Worm (Caenorhabditis elegans): ENCODE measurements around the gene F46B6.6.

Gene F46B6.6

DNA sequence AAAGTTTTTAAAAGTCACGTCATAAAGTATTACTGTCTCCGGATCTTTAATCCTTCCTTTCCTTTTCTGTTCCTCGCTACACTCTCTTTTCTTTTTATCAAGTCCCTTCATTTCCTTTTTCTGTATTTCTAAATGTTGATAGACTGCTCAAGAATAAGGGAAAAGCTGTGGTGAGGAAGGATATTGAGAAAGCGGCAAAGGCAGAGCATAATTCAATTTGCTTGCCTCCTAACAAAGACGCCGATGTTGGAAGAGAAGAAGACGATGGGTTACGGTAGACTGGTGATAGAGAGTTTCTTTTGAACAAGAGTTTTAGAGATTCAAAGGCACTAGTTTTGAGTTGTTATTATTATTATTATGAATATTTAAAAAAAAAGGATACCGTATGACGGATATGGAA lies 21.0 kb downstream of the F46B6.6 start:
- TF ChIP-seq med-1 (GFP tag; optimal IDR thresholded peaks at IDR 0.05; ENCODE audit: insufficient read depth) (no peak), ref-1 (GFP tag; conservative IDR thresholded peaks at IDR 0.05) (no peak), cog-1 (tag; optimal IDR thresholded peaks at IDR 0.05) (no peak), T22C8.4 (GFP tag; IDR thresholded peaks at IDR 0.05) (no peak), ztf-23 (GFP tag; IDR thresholded peaks at IDR 0.05) (no peak)

DNA sequence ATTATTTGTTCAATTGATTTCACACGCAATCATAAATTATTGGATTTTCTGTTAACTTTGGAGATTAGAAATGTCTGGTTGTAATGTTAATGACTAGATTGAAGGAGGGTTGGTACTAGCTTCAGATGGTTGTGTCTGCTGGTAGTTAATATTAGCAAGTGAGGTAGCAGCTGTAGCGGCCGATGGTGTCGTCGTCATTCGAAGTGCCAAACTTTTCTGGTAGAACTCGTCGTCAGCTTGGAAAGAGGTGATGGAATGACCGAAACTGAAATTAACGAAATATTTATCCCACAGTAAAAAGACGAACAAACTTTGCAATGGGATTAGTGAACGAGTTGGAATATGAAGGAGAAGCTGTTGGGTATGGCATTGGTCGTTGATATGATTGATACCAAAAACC lies 22.1 kb downstream of the F46B6.6 start:
- no peak for TF ChIP-seq cog-1 (tag; optimal IDR thresholded peaks at IDR 0.05)
- no peak for TF ChIP-seq ztf-23 (GFP tag; IDR thresholded peaks at IDR 0.05)
- no peak for TF ChIP-seq flt-1 (GFP tag; IDR thresholded peaks at IDR 0.05)
- no peak for TF ChIP-seq ref-1 (GFP tag; conservative IDR thresholded peaks at IDR 0.05)
- TF ChIP-seq tab-1 (GFP tag; IDR thresholded peaks at IDR 0.05), result no peak
- TF ChIP-seq T22C8.4 (GFP tag; IDR thresholded peaks at IDR 0.05), result no peak
- no peak for TF ChIP-seq med-1 (GFP tag; optimal IDR thresholded peaks at IDR 0.05; ENCODE audit: insufficient read depth)
- TF ChIP-seq ztf-29 (GFP tag; IDR thresholded peaks at IDR 0.05), result no peak
- no peak for TF ChIP-seq klf-2 (GFP tag; conservative IDR thresholded peaks at IDR 0.05)

DNA sequence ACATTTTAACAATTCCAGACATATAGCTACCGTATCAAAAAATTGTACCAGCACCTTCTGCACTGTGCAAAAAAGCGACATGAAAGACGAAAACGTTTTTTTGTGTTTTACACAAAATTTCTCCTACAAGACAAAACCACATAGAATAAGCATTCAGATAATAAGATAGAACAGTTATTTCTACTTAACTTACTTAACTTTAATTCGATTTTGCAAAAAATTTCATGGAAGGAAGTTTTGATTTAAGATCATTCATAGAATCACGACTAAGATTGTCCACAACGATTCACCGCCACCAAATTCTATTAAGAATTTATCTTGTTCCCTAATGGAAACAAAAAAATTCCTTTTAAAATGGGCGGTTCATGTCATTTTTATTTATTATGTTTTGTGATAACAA lies 22.9 kb downstream of the F46B6.6 start:
- no peak for TF ChIP-seq ref-1 (GFP tag; conservative IDR thresholded peaks at IDR 0.05)
- TF ChIP-seq klf-2 (GFP tag; conservative IDR thresholded peaks at IDR 0.05), result no peak
- TF ChIP-seq tab-1 (GFP tag; IDR thresholded peaks at IDR 0.05), result no peak
- no peak for TF ChIP-seq ztf-29 (GFP tag; IDR thresholded peaks at IDR 0.05)
- no peak for TF ChIP-seq T22C8.4 (GFP tag; IDR thresholded peaks at IDR 0.05)
- TF ChIP-seq flt-1 (GFP tag; IDR thresholded peaks at IDR 0.05), result no peak
- TF ChIP-seq cog-1 (tag; optimal IDR thresholded peaks at IDR 0.05), result no peak
- no peak for TF ChIP-seq med-1 (GFP tag; optimal IDR thresholded peaks at IDR 0.05; ENCODE audit: insufficient read depth)
- no peak for TF ChIP-seq ztf-23 (GFP tag; IDR thresholded peaks at IDR 0.05)

DNA sequence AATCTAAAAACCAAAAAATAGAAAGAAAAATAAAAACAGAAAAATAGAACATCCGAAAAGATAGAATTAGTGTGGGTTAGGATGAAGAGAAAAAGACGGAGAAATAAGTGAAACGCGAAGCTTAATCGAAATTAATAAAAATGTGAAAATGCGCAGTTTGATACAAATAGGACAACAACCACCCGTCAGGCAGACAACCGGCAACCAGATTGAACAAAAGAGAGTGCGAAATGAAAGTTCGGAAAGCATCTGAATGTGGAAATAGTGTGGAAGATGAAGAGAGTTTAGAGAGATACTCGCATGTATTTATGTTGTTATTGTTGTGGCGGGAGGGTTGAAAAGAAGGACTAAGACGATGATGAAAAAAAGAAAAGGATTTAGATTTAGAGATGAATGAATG lies 28.2 kb downstream of the F46B6.6 start:
- no peak for TF ChIP-seq ztf-29 (GFP tag; IDR thresholded peaks at IDR 0.05)
- TF ChIP-seq flt-1 (GFP tag; IDR thresholded peaks at IDR 0.05), result no peak
- TF ChIP-seq tab-1 (GFP tag; IDR thresholded peaks at IDR 0.05), result no peak
- no peak for TF ChIP-seq klf-2 (GFP tag; conservative IDR thresholded peaks at IDR 0.05)
- no peak for TF ChIP-seq T22C8.4 (GFP tag; IDR thresholded peaks at IDR 0.05)
- no peak for TF ChIP-seq ref-1 (GFP tag; conservative IDR thresholded peaks at IDR 0.05)
- TF ChIP-seq ztf-23 (GFP tag; IDR thresholded peaks at IDR 0.05), result no peak
- no peak for TF ChIP-seq med-1 (GFP tag; optimal IDR thresholded peaks at IDR 0.05; ENCODE audit: insufficient read depth)
- no peak for TF ChIP-seq cog-1 (tag; optimal IDR thresholded peaks at IDR 0.05)

DNA sequence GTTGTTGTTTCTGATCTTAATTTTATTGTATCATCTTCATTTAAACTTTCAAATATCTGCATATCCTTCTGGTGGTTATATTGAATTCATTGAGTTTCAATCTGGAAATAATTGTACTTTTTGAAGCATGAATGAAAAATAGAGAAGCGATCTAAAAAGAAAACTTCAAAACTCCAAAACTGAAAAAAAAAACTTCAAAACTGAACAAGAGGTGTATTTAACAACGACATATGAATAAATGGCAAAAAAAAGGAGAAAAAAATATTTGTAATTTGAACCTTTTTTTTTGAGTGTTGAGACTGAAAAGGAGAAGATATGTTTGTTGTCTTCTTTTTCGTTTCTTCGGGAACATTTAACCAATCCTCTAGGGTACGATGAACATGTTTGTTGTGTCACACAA lies 28.8 kb downstream of the F46B6.6 start, which contains the start of gene F58E6.11:
TSS of gene F58E6.11 (minus strand) at position 101 of the 400 bp plus-strand sequence.
- no peak for TF ChIP-seq klf-2 (GFP tag; conservative IDR thresholded peaks at IDR 0.05)
- TF ChIP-seq cog-1 (tag; optimal IDR thresholded peaks at IDR 0.05), result no peak
- TF ChIP-seq ztf-23 (GFP tag; IDR thresholded peaks at IDR 0.05), result no peak
- TF ChIP-seq flt-1 (GFP tag; IDR thresholded peaks at IDR 0.05), result no peak
- TF ChIP-seq ref-1 (GFP tag; conservative IDR thresholded peaks at IDR 0.05), result no peak
- no peak for TF ChIP-seq med-1 (GFP tag; optimal IDR thresholded peaks at IDR 0.05; ENCODE audit: insufficient read depth)
- TF ChIP-seq T22C8.4 (GFP tag; IDR thresholded peaks at IDR 0.05), result no peak

DNA sequence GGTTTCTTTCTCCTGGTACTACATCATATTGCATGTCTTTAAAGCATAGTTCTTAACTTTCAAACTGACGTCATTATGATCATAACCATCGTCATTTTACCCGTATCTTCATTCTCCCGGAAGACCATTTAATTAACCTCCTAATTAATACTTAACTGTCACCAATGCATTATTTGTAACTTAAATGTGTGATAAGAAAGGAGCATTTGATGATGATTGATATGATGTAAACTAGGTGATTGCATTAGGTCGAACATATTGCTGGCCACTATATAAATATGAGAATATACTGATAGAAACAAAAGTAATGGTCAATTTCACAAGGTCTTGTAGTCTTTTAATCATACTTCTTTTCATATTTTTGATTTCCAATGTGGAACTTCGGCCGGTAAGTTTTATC lies 30.4 kb downstream of the F46B6.6 start, which contains the start of gene hrg-3:
TSS of gene hrg-3 (plus strand) at position 227 of the 400 bp plus-strand sequence.
- TF ChIP-seq med-1 (GFP tag; optimal IDR thresholded peaks at IDR 0.05; ENCODE audit: insufficient read depth), result no peak
- TF ChIP-seq klf-2 (GFP tag; conservative IDR thresholded peaks at IDR 0.05), result no peak
- no peak for TF ChIP-seq T22C8.4 (GFP tag; IDR thresholded peaks at IDR 0.05)
- TF ChIP-seq ztf-29 (GFP tag; IDR thresholded peaks at IDR 0.05), result no peak
- TF ChIP-seq ztf-23 (GFP tag; IDR thresholded peaks at IDR 0.05), result no peak

DNA sequence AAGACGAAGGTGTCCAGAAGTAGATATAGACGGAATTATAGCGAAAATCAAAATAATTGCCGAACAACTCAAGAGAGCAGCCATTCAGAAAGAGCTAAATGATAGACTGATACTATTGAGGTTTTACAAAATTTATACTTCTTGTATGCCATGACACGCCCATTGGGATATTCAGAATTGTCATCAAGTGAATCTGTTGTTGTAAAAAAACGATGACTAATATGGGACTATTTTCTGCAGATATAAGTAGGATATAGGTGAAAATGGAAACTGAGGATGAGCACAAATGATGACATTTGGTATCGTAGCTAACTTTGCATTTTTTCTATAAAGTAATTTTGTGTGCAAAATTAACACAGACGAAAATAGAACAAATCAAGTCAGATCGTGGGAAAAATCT lies 30.9 kb downstream of the F46B6.6 start, which contains the start of gene F58E6.8:
TSS of gene F58E6.8 (minus strand) at position 101 of the 400 bp plus-strand sequence.
- TF ChIP-seq ref-1 (GFP tag; conservative IDR thresholded peaks at IDR 0.05), result no peak
- no peak for TF ChIP-seq klf-2 (GFP tag; conservative IDR thresholded peaks at IDR 0.05)
- TF ChIP-seq cog-1 (tag; optimal IDR thresholded peaks at IDR 0.05), result no peak
- no peak for TF ChIP-seq ztf-29 (GFP tag; IDR thresholded peaks at IDR 0.05)
- TF ChIP-seq ztf-23 (GFP tag; IDR thresholded peaks at IDR 0.05), result no peak
- no peak for TF ChIP-seq tab-1 (GFP tag; IDR thresholded peaks at IDR 0.05)
- TF ChIP-seq flt-1 (GFP tag; IDR thresholded peaks at IDR 0.05), result no peak
- no peak for TF ChIP-seq med-1 (GFP tag; optimal IDR thresholded peaks at IDR 0.05; ENCODE audit: insufficient read depth)

DNA sequence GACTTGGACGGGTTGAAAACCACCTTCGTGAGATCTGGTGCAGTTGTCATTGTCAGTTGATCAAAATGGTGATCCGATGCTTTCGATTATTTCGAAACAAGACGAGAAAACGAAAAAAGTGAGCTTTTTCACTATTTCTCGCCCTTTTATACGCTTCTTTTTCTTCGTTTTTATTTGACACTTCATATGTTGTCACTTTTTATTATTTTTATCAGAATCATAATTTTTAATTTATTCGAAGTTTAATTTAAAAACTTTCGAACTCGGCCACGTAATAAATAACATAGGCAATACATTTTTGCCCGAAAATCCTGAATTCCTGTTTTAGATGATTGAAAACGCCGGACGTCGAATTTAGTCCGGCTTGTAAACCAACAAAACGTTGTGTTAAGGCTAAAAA lies 32.2 kb downstream of the F46B6.6 start, which contains the start of gene F58E6.5:
TSS of gene F58E6.5 (minus strand) at position 101 of the 400 bp plus-strand sequence.
- TF ChIP-seq tab-1 (GFP tag; IDR thresholded peaks at IDR 0.05) (no peak), klf-2 (GFP tag; conservative IDR thresholded peaks at IDR 0.05) (no peak), ztf-23 (GFP tag; IDR thresholded peaks at IDR 0.05) (no peak), med-1 (GFP tag; optimal IDR thresholded peaks at IDR 0.05; ENCODE audit: insufficient read depth) (no peak), ref-1 (GFP tag; conservative IDR thresholded peaks at IDR 0.05) (no peak), flt-1 (GFP tag; IDR thresholded peaks at IDR 0.05) (no peak), T22C8.4 (GFP tag; IDR thresholded peaks at IDR 0.05) (no peak), cog-1 (tag; optimal IDR thresholded peaks at IDR 0.05) (no peak), ztf-29 (GFP tag; IDR thresholded peaks at IDR 0.05) (no peak)

DNA sequence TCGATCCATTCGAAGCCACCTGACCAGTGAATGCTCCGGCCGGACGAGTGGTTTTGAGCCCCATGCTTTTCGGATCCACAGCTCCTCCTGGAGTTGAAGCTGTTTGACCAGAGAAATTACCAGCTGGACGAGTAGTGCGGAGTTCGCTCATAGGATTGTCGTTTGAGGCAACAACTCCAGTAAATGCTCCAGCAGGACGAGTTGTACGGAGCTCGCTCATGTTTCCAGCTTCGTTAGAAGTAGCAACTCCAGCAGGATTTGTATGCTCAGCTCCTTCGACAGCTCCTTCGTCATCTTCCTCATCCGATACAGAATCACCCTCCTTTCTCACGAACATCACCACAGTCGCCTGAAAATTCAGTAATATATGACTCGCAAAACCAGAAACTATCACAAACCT lies 33.1 kb downstream of the F46B6.6 start:
- no peak for TF ChIP-seq ref-1 (GFP tag; conservative IDR thresholded peaks at IDR 0.05)
- TF ChIP-seq ztf-23 (GFP tag; IDR thresholded peaks at IDR 0.05), result no peak
- TF ChIP-seq T22C8.4 (GFP tag; IDR thresholded peaks at IDR 0.05), result no peak

DNA sequence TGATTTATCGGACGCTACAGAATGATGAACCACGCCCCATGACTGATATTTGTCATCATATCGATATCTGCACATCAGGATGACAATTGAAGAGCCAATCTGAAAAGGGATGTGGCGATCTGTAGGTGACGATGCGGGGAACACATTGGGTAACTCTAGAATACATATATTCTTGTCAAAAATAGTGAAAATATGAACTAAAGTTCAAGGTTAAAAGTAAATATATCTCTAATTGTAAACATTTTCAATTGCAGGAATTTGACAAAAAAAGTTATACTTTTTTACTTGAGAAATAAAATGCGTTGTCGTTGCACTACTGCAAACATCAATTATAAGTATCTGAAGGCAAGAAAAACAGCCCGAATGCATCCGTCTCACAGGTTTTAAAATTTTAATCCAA lies 33.8 kb downstream of the F46B6.6 start, which contains the start of gene F58E6.6:
TSS of gene F58E6.6 (minus strand) at position 101 of the 400 bp plus-strand sequence.
- TF ChIP-seq klf-2 (GFP tag; conservative IDR thresholded peaks at IDR 0.05) (no peak), T22C8.4 (GFP tag; IDR thresholded peaks at IDR 0.05) (no peak), flt-1 (GFP tag; IDR thresholded peaks at IDR 0.05) (no peak), ztf-23 (GFP tag; IDR thresholded peaks at IDR 0.05) (no peak), ztf-29 (GFP tag; IDR thresholded peaks at IDR 0.05) (no peak), tab-1 (GFP tag; IDR thresholded peaks at IDR 0.05) (no peak), cog-1 (tag; optimal IDR thresholded peaks at IDR 0.05) (no peak), ref-1 (GFP tag; conservative IDR thresholded peaks at IDR 0.05) (no peak), med-1 (GFP tag; optimal IDR thresholded peaks at IDR 0.05; ENCODE audit: insufficient read depth) (no peak)

Measured in whole organism, midembryonic.